Worm (Caenorhabditis elegans) whole organism, young adult: ENCODE measurements around the gene K07E8.7.
"Not testable (repeated sequence)": the region's sequence is repeated elsewhere in the genome, so short reads cannot be mapped to it uniquely, and the experiment has no call there.

ENCODE experiments used
- B0035.1 ChIP-seq: sonication (generic microtip); optimal IDR thresholded peaks from 2 replicates; lab custom pipeline; 2016; ENCODE audit warnings: missing genetic modification characterization, mild to moderate bottlenecking, missing compliant biosample characterization, missing genotype, missing genetic modification reagents
- B0261.1 ChIP-seq: sonication (generic microtip); optimal IDR thresholded peaks from 2 replicates; lab custom pipeline; 2016; ENCODE audit warnings: mild to moderate bottlenecking, missing genetic modification characterization, moderate library complexity, missing compliant biosample characterization
- C06A6.2 ChIP-seq: fragments of 200-800 bp; sonication (Bioruptor generic); conservative IDR thresholded peaks from 2 replicates; pipeline ENCODE4 v1.3.6; 2022; ENCODE audit warnings: missing genetic modification characterization, missing compliant biosample characterization
- F10E7.11 ChIP-seq: sonication (generic microtip); optimal IDR thresholded peaks from 2 replicates; lab custom pipeline; 2017; ENCODE audit warnings: mild to moderate bottlenecking, missing genetic modification characterization, moderate library complexity, missing compliant biosample characterization
- F33H1.4 ChIP-seq: fragments of 200-800 bp; sonication (Bioruptor generic); IDR thresholded peaks from 2 replicates; pipeline ENCODE4 v1.3.6; 2022; ENCODE audit warnings: missing genetic modification reagents, missing genetic modification characterization, missing compliant biosample characterization
- F52B5.7 ChIP-seq: sonication (generic microtip); optimal IDR thresholded peaks from 2 replicates; lab custom pipeline; 2016; ENCODE audit warnings: mild to moderate bottlenecking, missing genetic modification characterization, missing compliant biosample characterization
- F55B11.4 ChIP-seq: sonication (generic microtip); optimal IDR thresholded peaks from 2 replicates; lab custom pipeline; 2016; ENCODE audit warnings: missing compliant biosample characterization, missing genetic modification characterization, borderline replicate concordance; ENCODE audit not compliant: insufficient read depth
- Y53F4B.3 ChIP-seq: fragments of 200-800 bp; sonication (Bioruptor generic); IDR thresholded peaks from 2 replicates; pipeline ENCODE4 v1.3.6; 2022; ENCODE audit warnings: missing genetic modification reagents, missing genetic modification characterization, missing compliant biosample characterization
- akir-1 ChIP-seq: fragments of 200-800 bp; sonication (Bioruptor generic); optimal IDR thresholded peaks from 2 replicates; lab custom pipeline; 2018; ENCODE audit warnings: mild to moderate bottlenecking, missing genetic modification characterization, moderate library complexity, missing compliant biosample characterization
- athp-1 ChIP-seq: sonication (generic microtip); optimal IDR thresholded peaks from 2 replicates; lab custom pipeline; 2017; ENCODE audit warnings: mild to moderate bottlenecking, missing genetic modification characterization, missing compliant biosample characterization
- attf-5 ChIP-seq: fragments of 200-800 bp; sonication (Bioruptor generic); optimal IDR thresholded peaks from 2 replicates; lab custom pipeline; 2018; ENCODE audit warnings: mild to moderate bottlenecking, missing genetic modification characterization, missing compliant biosample characterization
- bed-1 ChIP-seq: fragments of 200-800 bp; sonication (Bioruptor generic); IDR thresholded peaks from 2 replicates; pipeline ENCODE4 v1.3.6; 2022; ENCODE audit warnings: missing genetic modification reagents, missing genetic modification characterization, missing compliant biosample characterization
- ceh-58 ChIP-seq: fragments of 200-800 bp; sonication (Bioruptor generic); IDR thresholded peaks from 2 replicates; pipeline ENCODE4 v1.3.6; 2022; ENCODE audit warnings: missing genetic modification characterization, missing compliant biosample characterization
- dox-1 ChIP-seq: fragments of 200-800 bp; sonication (Bioruptor generic); IDR thresholded peaks from 2 replicates; pipeline ENCODE4 v1.3.6; 2022; ENCODE audit warnings: missing genetic modification reagents, missing genetic modification characterization, missing compliant biosample characterization
- dpff-1 ChIP-seq: sonication (generic microtip); optimal IDR thresholded peaks from 2 replicates; lab custom pipeline; 2017; ENCODE audit warnings: mild to moderate bottlenecking, missing genetic modification characterization, missing compliant biosample characterization
- egl-18 ChIP-seq: fragments of 200-800 bp; sonication (Bioruptor generic); IDR thresholded peaks from 2 replicates; pipeline ENCODE4 v1.3.6; 2022; ENCODE audit warnings: missing genetic modification reagents, missing genetic modification characterization, missing compliant biosample characterization
- him-1 ChIP-seq: sonication (generic microtip); optimal IDR thresholded peaks from 2 replicates; lab custom pipeline; 2016; ENCODE audit warnings: missing genotype, missing genetic modification reagents, missing genetic modification characterization, missing compliant biosample characterization
- hlh-26 ChIP-seq: fragments of 200-800 bp; sonication (Bioruptor generic); conservative IDR thresholded peaks from 2 replicates; pipeline ENCODE4 v1.3.6; 2022; ENCODE audit warnings: missing genetic modification reagents, missing genetic modification characterization, missing compliant biosample characterization
- hmg-1.2 ChIP-seq: fragments of 200-800 bp; sonication (Bioruptor generic); IDR thresholded peaks from 2 replicates; pipeline ENCODE4 v1.3.6; 2022; ENCODE audit warnings: missing genetic modification reagents, missing genetic modification characterization, missing compliant biosample characterization
- hmg-20 ChIP-seq: fragments of 200-800 bp; sonication (Bioruptor generic); IDR thresholded peaks from 2 replicates; pipeline ENCODE4 v1.3.6; 2022; ENCODE audit warnings: missing genetic modification reagents, missing genetic modification characterization, missing compliant biosample characterization
- lag-1 ChIP-seq: fragments of 200-800 bp; sonication (Bioruptor generic); IDR thresholded peaks from 2 replicates; pipeline ENCODE4 v1.3.6; 2022; ENCODE audit warnings: missing genetic modification reagents, missing genetic modification characterization, missing compliant biosample characterization
- lin-26 ChIP-seq: fragments of 200-800 bp; sonication (Bioruptor generic); IDR thresholded peaks from 2 replicates; pipeline ENCODE4 v1.3.6; 2022; ENCODE audit warnings: missing genetic modification reagents, missing genetic modification characterization, missing compliant biosample characterization
- lin-35 ChIP-seq, 3 experiments: fragments of 150-350 bp in 2 of 3; sonication (generic microtip) in 1 of 3; optimal IDR thresholded peaks; 2 replicates each; lab custom pipeline; 2014 to 2018; ENCODE audit warnings: missing biosample characterization in 3 of 3, missing genetic modification characterization in 3 of 3, missing genetic modification reagents in 3 of 3
- lin-54 ChIP-seq: fragments of 200-800 bp; sonication (Bioruptor generic); optimal IDR thresholded peaks from 2 replicates; lab custom pipeline; 2018; ENCODE audit warnings: mild to moderate bottlenecking, missing genetic modification characterization, missing compliant biosample characterization
- lsl-1 ChIP-seq: fragments of 200-800 bp; sonication (Bioruptor generic); optimal IDR thresholded peaks from 2 replicates; lab custom pipeline; 2018; ENCODE audit warnings: mild to moderate bottlenecking, missing genetic modification characterization, moderate library complexity, missing compliant biosample characterization
- madf-8 ChIP-seq: fragments of 200-800 bp; sonication (Bioruptor generic); conservative IDR thresholded peaks from 2 replicates; pipeline ENCODE4 v1.3.6; 2022; ENCODE audit warnings: missing genetic modification reagents, missing genetic modification characterization, missing compliant biosample characterization
- mcd-1 ChIP-seq: fragments of 200-800 bp; sonication (Bioruptor generic); IDR thresholded peaks from 2 replicates; pipeline ENCODE4 v1.3.6; 2022; ENCODE audit warnings: missing genetic modification reagents, missing genetic modification characterization, missing compliant biosample characterization
- mes-4 ChIP-seq: sonication (generic microtip); optimal IDR thresholded peaks from 2 replicates; lab custom pipeline; 2016; ENCODE audit warnings: missing genotype, missing genetic modification characterization, missing compliant biosample characterization
- mxl-1 ChIP-seq: sonication (generic microtip); optimal IDR thresholded peaks from 2 replicates; lab custom pipeline; 2016; ENCODE audit warnings: missing genetic modification characterization, missing compliant biosample characterization
- nfya-2 ChIP-seq: fragments of 200-800 bp; sonication (Bioruptor generic); IDR thresholded peaks from 2 replicates; pipeline ENCODE4 v1.3.6; 2022; ENCODE audit warnings: missing genetic modification reagents, missing genetic modification characterization, missing compliant biosample characterization
- nfyb-1 ChIP-seq: fragments of 200-800 bp; sonication (Bioruptor generic); IDR thresholded peaks from 2 replicates; pipeline ENCODE4 v1.3.6; 2022; ENCODE audit warnings: missing genetic modification reagents, missing genetic modification characterization, missing compliant biosample characterization
- pbrm-1 ChIP-seq: fragments of 200-800 bp; sonication (Bioruptor generic); IDR thresholded peaks from 2 replicates; pipeline ENCODE4 v1.3.6; 2022; ENCODE audit warnings: missing genetic modification reagents, missing genetic modification characterization, missing compliant biosample characterization
- pha-4 ChIP-seq: fragments of 150-350 bp; sonication (generic microtip); optimal IDR thresholded peaks from 2 replicates; lab custom pipeline; 2014; ENCODE audit warnings: missing biosample characterization, missing genetic modification reagents, missing genetic modification characterization
- repo-1 ChIP-seq: sonication (generic microtip); optimal IDR thresholded peaks from 2 replicates; lab custom pipeline; 2017; ENCODE audit warnings: mild to moderate bottlenecking, missing genetic modification characterization, missing compliant biosample characterization
- tlf-1 ChIP-seq: fragments of 200-800 bp; sonication (Bioruptor generic); optimal IDR thresholded peaks from 2 replicates; lab custom pipeline; 2018; ENCODE audit warnings: mild to moderate bottlenecking, missing genetic modification characterization, missing compliant biosample characterization
- unc-62 ChIP-seq: fragments of 150-350 bp; optimal IDR thresholded peaks from 2 replicates; lab custom pipeline; 2014; ENCODE audit warnings: missing biosample characterization, missing genetic modification reagents, missing genetic modification characterization
- zfh-2 ChIP-seq: fragments of 200-800 bp; sonication (Bioruptor generic); conservative IDR thresholded peaks from 2 replicates; pipeline ENCODE4 v1.3.6; 2022; ENCODE audit warnings: missing genetic modification reagents, missing genetic modification characterization, missing compliant biosample characterization
- ztf-6 ChIP-seq: fragments of 200-800 bp; sonication (Bioruptor generic); IDR thresholded peaks from 2 replicates; pipeline ENCODE4 v1.3.6; 2022; ENCODE audit warnings: missing genetic modification reagents, missing genetic modification characterization, missing compliant biosample characterization

K07E8.7 gene

ce11 chrII:614701-615100 is 35.5 kb downstream of the K07E8.7 start:
- TF ChIP-seq unc-62 (GFP tag; lab: Kevin White, UChicago): no peak
- no peak for TF ChIP-seq pha-4
- no peak for TF ChIP-seq bed-1 (GFP tag; lab: Robert Waterston, UW)
- TF ChIP-seq hmg-20 (GFP tag; lab: Robert Waterston, UW): no peak

- TF ChIP-seq hlh-26, lin-26, F33H1.4 (GFP tag; lab: Robert Waterston, UW): not testable (repeated sequence)
Measured at ce11 chrII:612361-612760, 37.8 kb downstream of the K07E8.7 start, which contains the start of gene clec-118. clec-118 (minus strand) TSS chrII:612461.

ce11 chrII:608757-609156 is 41.4 kb downstream of the K07E8.7 start, which contains the start of gene W04H10.1:
W04H10.1 (plus strand) TSS chrII:609057.
- TF ChIP-seq dpff-1 (no peak), tlf-1 (GFP tag; lab: Kevin White, UChicago) (no peak), F33H1.4 (GFP tag; lab: Robert Waterston, UW) (no peak), repo-1 (tag; lab: Kevin White, UChicago) (no peak), dox-1 (GFP tag; lab: Robert Waterston, UW) (no peak), F55B11.4 (tag; lab: Kevin White, UChicago) (no peak), lin-54 (no peak), C06A6.2 (no peak), mxl-1 (no peak), mes-4 (no peak)

ce11 chrII:608341-608740 is 41.8 kb downstream of the K07E8.7 start, which contains the start of gene W04H10.6:
W04H10.6 (minus strand) TSS chrII:608441.
- TF ChIP-seq mcd-1 (no peak), ceh-58 (GFP tag; lab: Robert Waterston, UW) (no peak), zfh-2 (no peak), nfyb-1 (GFP tag; lab: Robert Waterston, UW) (no peak), athp-1 (tag; lab: Kevin White, UChicago) (no peak)

ce11 chrII:606033-606432 is 44.1 kb downstream of the K07E8.7 start, which contains the start of gene W04H10.5:
W04H10.5 (plus strand) TSS chrII:606333.
- no peak for TF ChIP-seq him-1 (tag; lab: Kevin White, UChicago)

- TF ChIP-seq Y53F4B.3 (no peak), ztf-6 (GFP tag; lab: Robert Waterston, UW) (no peak), him-1 (tag; lab: Kevin White, UChicago) (no peak), B0261.1 (tag; lab: Kevin White, UChicago) (no peak), akir-1 (GFP tag; lab: Kevin White, UChicago) (no peak)
Measured at ce11 chrII:605267-605666, 44.9 kb downstream of the K07E8.7 start, which contains the start of gene W04H10.2. W04H10.2 (plus strand) TSS chrII:605567.

- TF ChIP-seq B0261.1 (tag; lab: Kevin White, UChicago) (no peak), pha-4 (no peak), pbrm-1 (GFP tag; lab: Robert Waterston, UW) (no peak), lsl-1 (GFP tag; lab: Kevin White, UChicago) (no peak), lin-26 (GFP tag; lab: Robert Waterston, UW) (no peak), attf-5 (peak; percentile 40), ceh-58 (GFP tag; lab: Robert Waterston, UW) (no peak), hmg-1.2 (GFP tag; lab: Robert Waterston, UW) (peak; percentile 61; the same call in 1 of the 2 replicates), repo-1 (tag; lab: Kevin White, UChicago) (no peak), F10E7.11 (tag; lab: Kevin White, UChicago) (no peak), F52B5.7 (no peak), F33H1.4 (GFP tag; lab: Robert Waterston, UW) (no peak), lag-1 (no peak), lin-35 (GFP tag; optimal IDR thresholded peaks at IDR 0.05; lab: Kevin White, UChicago) (peak in 1 of 3 experiments; percentile 8), B0035.1 (tag; lab: Kevin White, UChicago) (no peak), madf-8 (no peak), nfya-2 (no peak), hmg-20 (GFP tag; lab: Robert Waterston, UW) (no peak), egl-18 (GFP tag; lab: Robert Waterston, UW) (no peak), ztf-6 (GFP tag; lab: Robert Waterston, UW) (no peak), nfyb-1 (GFP tag; lab: Robert Waterston, UW) (no peak)
Measured at ce11 chrII:602969-603368, 47.2 kb downstream of the K07E8.7 start.
